Worm (Caenorhabditis elegans) whole organism, L2 larva: ENCODE data around the gene srh-304.

Experiments used
- C34F6.9 ChIP-seq: fragments of 150-350 bp; optimal IDR thresholded peaks from 2 replicates; lab custom pipeline; 2014; ENCODE audit warnings: missing biosample characterization, missing genetic modification characterization
- F13H6.1 ChIP-seq: sonication (generic microtip); optimal IDR thresholded peaks from 2 replicates; lab custom pipeline; 2016; ENCODE audit warnings: missing genetic modification characterization, missing compliant biosample characterization
- R02D3.7 ChIP-seq: fragments of 150-350 bp; optimal IDR thresholded peaks from 2 replicates; lab custom pipeline; 2014; ENCODE audit warnings: missing biosample characterization, missing genetic modification characterization
- Y55F3AM.14 ChIP-seq: fragments of 200-800 bp; sonication (Bioruptor generic); optimal IDR thresholded peaks from 2 replicates; lab custom pipeline; 2018; ENCODE audit warnings: mild to moderate bottlenecking, missing genetic modification characterization, missing compliant biosample characterization
- ZK546.5 ChIP-seq: sonication (generic microtip); optimal IDR thresholded peaks from 2 replicates; lab custom pipeline; 2017; ENCODE audit warnings: missing biosample characterization, missing genetic modification characterization
- aly-2 ChIP-seq: fragments of 150-350 bp; optimal IDR thresholded peaks from 2 replicates; lab custom pipeline; 2014; ENCODE audit warnings: missing biosample characterization, missing genetic modification characterization
- ama-1 ChIP-seq: fragments of 150-350 bp; optimal IDR thresholded peaks from 2 replicates; lab custom pipeline; 2018; ENCODE audit warnings: inconsistent platforms
- blmp-1 ChIP-seq: sonication (generic microtip); optimal IDR thresholded peaks from 2 replicates; lab custom pipeline; 2017; ENCODE audit warnings: missing genetic modification characterization, mild to moderate bottlenecking, missing compliant biosample characterization, antibody characterized with exemption, moderate library complexity; ENCODE audit not compliant: insufficient read depth
- ceh-16 ChIP-seq: fragments of 150-350 bp; optimal IDR thresholded peaks from 2 replicates; lab custom pipeline; 2014; ENCODE audit warnings: missing biosample characterization, missing genetic modification characterization
- ceh-82 ChIP-seq: fragments of 150-350 bp; optimal IDR thresholded peaks from 2 replicates; lab custom pipeline; 2014; ENCODE audit warnings: missing biosample characterization, missing genetic modification characterization
- crh-2 ChIP-seq: sonication (generic microtip); optimal IDR thresholded peaks from 2 replicates; lab custom pipeline; 2017; ENCODE audit warnings: missing biosample characterization, missing genetic modification characterization
- dmd-4 ChIP-seq: sonication (generic microtip); optimal IDR thresholded peaks from 2 replicates; lab custom pipeline; 2017; ENCODE audit warnings: missing biosample characterization, missing genetic modification characterization
- elt-1 ChIP-seq: fragments of 150-350 bp; optimal IDR thresholded peaks from 2 replicates; lab custom pipeline; 2014; ENCODE audit warnings: missing biosample characterization, missing genetic modification characterization
- elt-3 ChIP-seq: sonication (generic microtip); optimal IDR thresholded peaks from 2 replicates; lab custom pipeline; 2017; ENCODE audit warnings: missing biosample characterization, missing genetic modification characterization
- fos-1 ChIP-seq: fragments of 150-350 bp; optimal IDR thresholded peaks from 2 replicates; lab custom pipeline; 2014; ENCODE audit warnings: missing biosample characterization, missing genetic modification characterization
- lin-11 ChIP-seq: fragments of 150-350 bp; sonication (generic microtip); optimal IDR thresholded peaks from 2 replicates; lab custom pipeline; 2014; ENCODE audit warnings: missing biosample characterization, missing genetic modification characterization, inconsistent platforms, mixed read lengths
- lin-13 ChIP-seq: fragments of 150-350 bp; optimal IDR thresholded peaks from 2 replicates; lab custom pipeline; 2014; ENCODE audit warnings: missing biosample characterization, missing genetic modification reagents, missing genetic modification characterization
- lin-39 ChIP-seq: fragments of 150-350 bp; optimal IDR thresholded peaks from 2 replicates; lab custom pipeline; 2014; ENCODE audit warnings: missing biosample characterization, missing genetic modification reagents, missing genetic modification characterization
- mbf-1 ChIP-seq: sonication (generic microtip); optimal IDR thresholded peaks from 2 replicates; lab custom pipeline; 2017; ENCODE audit warnings: missing biosample characterization, missing genetic modification characterization
- mdl-1 ChIP-seq, 2 experiments: fragments of 150-350 bp in 1 of 2; sonication (generic microtip) in 1 of 2; optimal IDR thresholded peaks; 2 replicates each; lab custom pipeline; 2017; ENCODE audit warnings: missing biosample characterization in 2 of 2, missing genetic modification characterization in 2 of 2
- nhr-10 ChIP-seq: sonication (generic microtip); optimal IDR thresholded peaks from 2 replicates; lab custom pipeline; 2017; ENCODE audit warnings: missing biosample characterization, missing genetic modification characterization
- nhr-11 ChIP-seq: fragments of 150-350 bp; optimal IDR thresholded peaks from 2 replicates; lab custom pipeline; 2014; ENCODE audit warnings: missing biosample characterization, missing genetic modification characterization
- nhr-12 ChIP-seq: fragments of 150-350 bp; optimal IDR thresholded peaks from 2 replicates; lab custom pipeline; 2014; ENCODE audit warnings: missing biosample characterization, missing genetic modification characterization
- nhr-129 ChIP-seq: fragments of 150-350 bp; optimal IDR thresholded peaks from 2 replicates; lab custom pipeline; 2014; ENCODE audit warnings: missing biosample characterization, missing genetic modification characterization
- nhr-21 ChIP-seq: fragments of 150-350 bp; optimal IDR thresholded peaks from 2 replicates; lab custom pipeline; 2014; ENCODE audit warnings: missing biosample characterization, missing genetic modification characterization
- nhr-23 ChIP-seq: fragments of 150-350 bp; optimal IDR thresholded peaks from 2 replicates; lab custom pipeline; 2014; ENCODE audit warnings: missing biosample characterization, missing genetic modification reagents, missing genetic modification characterization
- nhr-25 ChIP-seq: fragments of 150-350 bp; sonication (generic microtip); optimal IDR thresholded peaks from 3 replicates; lab custom pipeline; 2014; ENCODE audit warnings: missing biosample characterization, missing genetic modification characterization
- nhr-77 ChIP-seq: fragments of 150-350 bp; optimal IDR thresholded peaks from 2 replicates; lab custom pipeline; 2014; ENCODE audit warnings: missing biosample characterization, missing genetic modification characterization
- peb-1 ChIP-seq: fragments of 150-350 bp; optimal IDR thresholded peaks from 2 replicates; lab custom pipeline; 2014; ENCODE audit warnings: missing biosample characterization, missing genetic modification characterization
- skn-1 ChIP-seq: sonication (generic microtip); optimal IDR thresholded peaks from 2 replicates; lab custom pipeline; 2017; ENCODE audit warnings: missing biosample characterization, missing genetic modification characterization
- sma-3 ChIP-seq: sonication (generic microtip); optimal IDR thresholded peaks from 2 replicates; lab custom pipeline; 2016; ENCODE audit warnings: missing genetic modification reagents, missing genetic modification characterization, missing compliant biosample characterization
- sma-9 ChIP-seq, 2 experiments: fragments of 150-350 bp in 1 of 2; sonication (generic microtip) in 1 of 2; optimal IDR thresholded peaks; 2 replicates each; lab custom pipeline; 2014 to 2016; ENCODE audit warnings: missing genetic modification characterization in 2 of 2, mild to moderate bottlenecking in 1 of 2, missing biosample characterization in 1 of 2, missing compliant biosample characterization in 1 of 2, missing genetic modification reagents in 1 of 2, moderate library complexity in 1 of 2
- snpc-4 ChIP-seq: fragments of 150-350 bp; optimal IDR thresholded peaks from 2 replicates; lab custom pipeline; 2014; ENCODE audit warnings: missing biosample characterization, missing genetic modification characterization
- unc-55 ChIP-seq: fragments of 150-350 bp; sonication (generic microtip); optimal IDR thresholded peaks from 3 replicates; lab custom pipeline; 2014; ENCODE audit warnings: missing biosample characterization, missing genetic modification reagents, missing genetic modification characterization
- ztf-1 ChIP-seq: fragments of 200-800 bp; sonication (Bioruptor generic); conservative IDR thresholded peaks from 2 replicates; pipeline ENCODE4 v1.3.6; 2022; ENCODE audit warnings: missing genetic modification characterization, missing compliant biosample characterization
- ztf-11 ChIP-seq: sonication (generic microtip); optimal IDR thresholded peaks from 2 replicates; lab custom pipeline; 2017; ENCODE audit warnings: missing biosample characterization, missing genetic modification characterization
- ztf-4 ChIP-seq: fragments of 150-350 bp; optimal IDR thresholded peaks from 2 replicates; lab custom pipeline; 2014; ENCODE audit warnings: missing biosample characterization, missing genetic modification characterization

The srh-304 gene

DNA sequence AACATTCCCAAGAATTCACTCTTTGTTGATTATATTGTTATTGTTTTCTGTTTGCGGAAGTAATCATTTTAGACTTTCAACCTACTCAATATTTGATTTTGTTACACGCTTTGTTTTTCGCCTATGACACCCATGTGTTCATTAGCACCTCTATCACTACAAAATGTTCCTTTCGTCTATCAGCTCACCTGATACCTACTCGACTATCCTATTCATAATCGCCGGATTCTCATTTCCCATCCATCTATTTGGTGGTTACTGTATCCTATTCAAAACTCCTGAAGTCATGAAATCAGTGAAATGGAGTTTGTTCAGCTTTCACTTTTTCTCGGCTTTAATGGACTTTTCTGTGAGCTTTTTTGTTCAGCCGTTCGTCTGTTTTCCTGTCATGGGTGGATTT lies 23.1 kb upstream of the srh-304 start, which contains the start of gene srh-291:
Gene srh-291, plus strand, starts transcription at position 301 of the 400 bp plus-strand sequence.
- TF ChIP-seq ama-1 (lab: Kevin White, UChicago) (no peak), lin-13 (no peak), nhr-12 (no peak), fos-1 (tag; lab: Kevin White, UChicago) (no peak), nhr-21 (tag; lab: Kevin White, UChicago) (no peak), C34F6.9 (no peak)

DNA sequence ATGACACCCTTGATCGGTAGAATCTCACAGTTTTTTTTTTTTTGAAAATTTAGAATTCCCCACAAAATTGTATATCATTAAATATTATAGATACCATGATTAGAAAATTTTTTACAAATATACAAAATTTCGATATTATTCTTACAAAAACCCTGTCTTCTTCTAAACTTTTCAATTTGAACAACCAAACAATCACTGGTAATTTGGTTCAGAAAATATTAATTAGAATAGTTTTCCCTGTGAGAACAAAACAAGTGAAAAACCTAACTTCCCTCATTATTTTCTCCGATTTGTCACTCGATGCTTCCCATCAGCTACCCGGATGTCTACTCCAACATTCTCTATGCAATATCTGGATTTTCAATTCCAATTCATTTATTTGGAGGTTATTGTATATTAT lies 18.4 kb upstream of the srh-304 start, which contains the start of gene srh-296:
Gene srh-296, plus strand, starts transcription at position 301 of the 400 bp plus-strand sequence.
- TF ChIP-seq skn-1, result no peak
- no peak for TF ChIP-seq lin-39 (tag; lab: Kevin White, UChicago)
- no peak for TF ChIP-seq Y55F3AM.14 (GFP tag; lab: Kevin White, UChicago)
- no peak for TF ChIP-seq dmd-4 (tag; lab: Kevin White, UChicago)

DNA sequence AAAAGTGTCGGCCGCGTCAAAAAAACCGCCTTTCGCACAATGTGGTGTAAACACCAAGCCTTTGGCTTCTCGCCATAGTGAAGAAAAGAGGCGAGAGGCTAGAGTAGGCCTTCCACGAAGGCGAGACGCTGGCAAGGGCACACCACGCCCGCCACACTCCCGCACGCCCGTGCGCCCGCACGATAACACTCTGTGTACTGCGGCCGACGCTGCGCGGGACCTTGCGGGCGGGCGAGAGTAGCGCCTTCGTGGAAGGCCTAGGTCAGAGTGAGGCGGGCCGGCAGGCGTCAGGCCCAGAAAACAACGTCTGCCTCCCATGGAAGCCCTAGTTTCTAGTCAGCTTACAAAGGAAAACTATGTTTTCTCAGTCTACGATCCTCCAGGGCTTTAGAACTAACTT lies 16.3 kb upstream of the srh-304 start:
- TF ChIP-seq dmd-4 (tag; lab: Kevin White, UChicago) (no peak), sma-9 (GFP tag; optimal IDR thresholded peaks at IDR 0.05; lab: Kevin White, UChicago) (no peak), sma-9 (tag; optimal IDR thresholded peaks at IDR 0.05; lab: Kevin White, UChicago) (no peak), ceh-16 (tag; lab: Kevin White, UChicago) (no peak), ztf-4 (tag; lab: Kevin White, UChicago) (no peak), aly-2 (no peak)

DNA sequence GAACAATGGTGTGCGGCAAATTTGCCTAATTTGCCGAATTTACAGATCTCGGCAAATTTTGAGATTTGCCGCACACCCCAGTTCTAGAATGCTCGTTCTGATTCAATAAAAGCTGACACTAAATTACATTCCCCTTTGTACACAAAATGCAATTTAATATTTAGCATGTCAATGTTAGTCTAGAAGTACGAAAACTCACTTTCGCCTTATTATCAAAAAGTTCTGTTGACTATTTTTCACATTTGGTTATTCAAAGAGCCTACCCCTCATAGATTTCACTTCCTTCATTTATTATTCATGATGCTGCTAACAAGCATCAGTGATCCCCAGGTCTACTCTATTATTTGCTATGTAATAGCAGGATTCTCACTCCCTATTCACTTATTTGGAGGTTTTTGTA lies 9.8 kb upstream of the srh-304 start, which contains the start of gene srh-298:
Gene srh-298, plus strand, starts transcription at position 301 of the 400 bp plus-strand sequence.
- TF ChIP-seq blmp-1 (tag; lab: Kevin White, UChicago) (no peak), nhr-129 (no peak), crh-2 (tag; lab: Kevin White, UChicago) (no peak), lin-11 (tag; lab: Kevin White, UChicago) (no peak), fos-1 (tag; lab: Kevin White, UChicago) (no peak), unc-55 (GFP tag; lab: Kevin White, UChicago) (no peak), nhr-77 (tag; lab: Kevin White, UChicago) (no peak), elt-1 (no peak)

DNA sequence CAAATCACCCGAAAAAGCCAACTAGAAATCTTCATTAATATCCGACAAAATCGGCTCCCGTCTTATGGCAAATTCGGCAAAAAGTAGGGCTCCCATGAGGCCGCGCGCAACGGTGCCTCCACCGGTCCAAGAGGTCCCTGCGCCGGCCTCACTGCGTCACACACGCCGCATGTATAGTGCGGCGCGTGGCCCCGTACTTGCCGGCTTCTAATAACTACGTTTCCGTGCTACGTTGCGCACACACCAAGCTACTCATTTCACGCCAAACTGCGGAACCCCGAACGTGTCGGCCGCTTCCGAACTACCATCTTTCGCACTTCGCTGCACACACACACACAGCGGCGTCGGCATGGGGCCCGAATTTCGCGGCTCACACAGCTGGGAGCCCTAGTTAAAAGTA lies 8.7 kb upstream of the srh-304 start:
- no peak for TF ChIP-seq lin-39 (tag; lab: Kevin White, UChicago)
- TF ChIP-seq lin-13, result no peak
- TF ChIP-seq ceh-82, result no peak
- TF ChIP-seq nhr-25 (tag; lab: Kevin White, UChicago), result no peak
- no peak for TF ChIP-seq nhr-77 (tag; lab: Kevin White, UChicago)
- no peak for TF ChIP-seq ceh-16 (tag; lab: Kevin White, UChicago)
- TF ChIP-seq ZK546.5 (tag; lab: Kevin White, UChicago), result no peak
- TF ChIP-seq peb-1 (tag; lab: Kevin White, UChicago), result no peak
- no peak for TF ChIP-seq lin-11 (tag; lab: Kevin White, UChicago)
- TF ChIP-seq ztf-1 (GFP tag; lab: Robert Waterston, UW), result no peak
- no peak for TF ChIP-seq nhr-23 (tag; lab: Kevin White, UChicago)
- TF ChIP-seq elt-3 (tag; lab: Kevin White, UChicago), result no peak
- TF ChIP-seq mbf-1 (tag; lab: Kevin White, UChicago), result no peak

DNA sequence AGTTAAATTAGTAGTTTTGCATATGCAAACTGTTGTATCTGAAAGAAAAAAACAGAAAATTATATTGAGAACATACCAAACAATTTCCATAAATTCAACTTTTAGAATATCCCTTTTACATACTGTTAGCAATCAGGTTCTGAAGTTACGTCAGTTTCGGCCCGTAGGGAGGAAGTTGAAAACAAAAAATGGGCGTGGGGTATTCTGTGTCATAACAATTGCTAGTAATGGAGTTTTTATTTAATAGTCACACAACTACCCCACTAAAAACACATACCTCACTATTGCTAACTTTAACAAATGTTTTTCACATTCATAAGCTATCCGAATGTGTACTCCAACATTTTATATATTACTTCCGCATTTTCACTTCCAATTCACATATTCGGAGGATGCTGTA lies 6.6 kb upstream of the srh-304 start, which contains the start of gene srh-300:
Gene srh-300, plus strand, starts transcription at position 301 of the 400 bp plus-strand sequence.
- TF ChIP-seq crh-2 (tag; lab: Kevin White, UChicago) (no peak), R02D3.7 (no peak), ztf-4 (tag; lab: Kevin White, UChicago) (no peak), mdl-1 (tag; optimal IDR thresholded peaks at IDR 0.05; lab: Kevin White, UChicago) (no peak), fos-1 (tag; lab: Kevin White, UChicago) (no peak), ZK546.5 (tag; lab: Kevin White, UChicago) (no peak), lin-11 (tag; lab: Kevin White, UChicago) (no peak), C34F6.9 (no peak), nhr-25 (tag; lab: Kevin White, UChicago) (no peak), snpc-4 (no peak), F13H6.1 (tag; lab: Kevin White, UChicago) (no peak), peb-1 (tag; lab: Kevin White, UChicago) (no peak), nhr-23 (tag; lab: Kevin White, UChicago) (no peak), blmp-1 (tag; lab: Kevin White, UChicago) (no peak), ztf-11 (tag; lab: Kevin White, UChicago) (no peak), sma-3 (GFP tag; lab: Kevin White, UChicago) (no peak), nhr-11 (tag; lab: Kevin White, UChicago) (no peak), nhr-10 (tag; lab: Kevin White, UChicago) (no peak), dmd-4 (tag; lab: Kevin White, UChicago) (no peak)
- TF ChIP-seq, all 48 proteins: peak for 0
